ENCODE assay signal across 6 worm cellular contexts in the genomic region with DNA sequence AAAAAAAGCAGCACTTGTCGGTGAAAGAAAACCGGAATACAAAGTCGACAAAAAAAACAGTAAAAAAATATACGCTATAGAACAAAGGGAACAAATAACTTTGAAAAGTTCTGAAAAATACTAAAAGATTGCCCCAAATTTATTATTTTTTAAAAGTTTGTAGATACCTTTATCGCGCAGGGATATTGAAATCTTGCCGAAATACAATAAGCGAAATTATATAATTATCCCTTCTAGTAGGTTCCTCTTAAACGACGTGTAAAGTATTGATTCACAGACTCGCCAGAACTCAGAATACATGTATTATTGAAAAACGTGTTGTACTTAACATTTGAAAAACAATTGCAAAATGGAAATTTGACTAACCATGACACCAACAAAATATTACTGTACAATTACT.
TF ChIP-seq lines count a peak whose summit lies in the region.

No protein-coding gene starts in this region.

TF ChIP-seq in whole organism, L1 larva, 84 proteins besides CTCF, POLR2A, EP300 and RAD21 (continued from another document and continues in another):
- peak; percentile 87 for TF ChIP-seq nhr-77 (tag; optimal IDR thresholded peaks at IDR 0.05; lab: Kevin White, UChicago)
- peak; percentile 91 for TF ChIP-seq nhr-20 (tag; optimal IDR thresholded peaks at IDR 0.05; lab: Kevin White, UChicago)
- no peak for TF ChIP-seq aha-1 (tag; optimal IDR thresholded peaks at IDR 0.05; lab: Kevin White, UChicago)
- TF ChIP-seq C04F5.9 (tag; optimal IDR thresholded peaks at IDR 0.05; lab: Kevin White, UChicago) = peak; percentile 32
- no peak for TF ChIP-seq ama-1 (optimal IDR thresholded peaks at IDR 0.05; lab: Kevin White, UChicago)
- TF ChIP-seq lir-3 (tag; optimal IDR thresholded peaks at IDR 0.05; lab: Kevin White, UChicago; ENCODE audit: poor library complexity) = peak; percentile 81
- TF ChIP-seq pax-3 (tag; optimal IDR thresholded peaks at IDR 0.05; lab: Kevin White, UChicago) = peak; percentile 63
- peak; percentile 84 for TF ChIP-seq egl-13 (tag; optimal IDR thresholded peaks at IDR 0.05; lab: Kevin White, UChicago)
- TF ChIP-seq ceh-63 (GFP tag; optimal IDR thresholded peaks at IDR 0.05; lab: Kevin White, UChicago) = no peak
- peak; percentile 75 for TF ChIP-seq unc-86 (tag; optimal IDR thresholded peaks at IDR 0.05; lab: Kevin White, UChicago)
- TF ChIP-seq fkh-8 (tag; optimal IDR thresholded peaks at IDR 0.05; lab: Kevin White, UChicago) = peak; percentile 82
- no peak for TF ChIP-seq alr-1 (tag; optimal IDR thresholded peaks at IDR 0.05; lab: Kevin White, UChicago; ENCODE audit: borderline replicate concordance)
- TF ChIP-seq fkh-10 (GFP tag; optimal IDR thresholded peaks at IDR 0.05; lab: Kevin White, UChicago) = peak; percentile 95
- no peak for TF ChIP-seq Y116A8C.19 (tag; optimal IDR thresholded peaks at IDR 0.05; lab: Kevin White, UChicago; ENCODE audit: borderline replicate concordance)
- peak; percentile 44 to 83 for TF ChIP-seq lin-35 (GFP tag; optimal IDR thresholded peaks at IDR 0.05; lab: Kevin White, UChicago)
- peak; percentile 24 for TF ChIP-seq rnt-1 (tag; optimal IDR thresholded peaks at IDR 0.05; lab: Kevin White, UChicago)
- no peak for TF ChIP-seq C34B4.2 (tag; optimal IDR thresholded peaks at IDR 0.05; lab: Kevin White, UChicago)
- peak; percentile 93 for TF ChIP-seq hpl-2 (GFP tag; optimal IDR thresholded peaks at IDR 0.05; lab: Kevin White, UChicago)
- TF ChIP-seq grh-1 (GFP tag; IDR thresholded peaks at IDR 0.05; lab: Robert Waterston, UW) = peak; percentile 85
- peak; percentile 91 for TF ChIP-seq skn-1 (tag; optimal IDR thresholded peaks at IDR 0.05; lab: Kevin White, UChicago)

TF ChIP-seq in whole organism, L2 larva, 48 proteins besides CTCF, POLR2A, EP300 and RAD21 (continued from another document and continues in another):
- peak; percentile 45 for TF ChIP-seq zag-1 (tag; optimal IDR thresholded peaks at IDR 0.05; lab: Kevin White, UChicago)
- peak; percentile 82 for TF ChIP-seq fos-1 (tag; optimal IDR thresholded peaks at IDR 0.05; lab: Kevin White, UChicago)
- no peak for TF ChIP-seq Y55F3AM.14 (GFP tag; optimal IDR thresholded peaks at IDR 0.05; lab: Kevin White, UChicago)
- TF ChIP-seq blmp-1 (tag; optimal IDR thresholded peaks at IDR 0.05; lab: Kevin White, UChicago; ENCODE audit: insufficient read depth) = peak; percentile 33
- no peak for TF ChIP-seq elt-3 (tag; optimal IDR thresholded peaks at IDR 0.05; lab: Kevin White, UChicago)
- TF ChIP-seq egl-27 (tag; optimal IDR thresholded peaks at IDR 0.05; lab: Kevin White, UChicago) = peak; percentile 91
- peak; percentile 90 for TF ChIP-seq nhr-10 (tag; optimal IDR thresholded peaks at IDR 0.05; lab: Kevin White, UChicago)
- TF ChIP-seq ztf-1 (GFP tag; conservative IDR thresholded peaks at IDR 0.05; lab: Robert Waterston, UW) = no peak
- TF ChIP-seq nhr-6 (tag; optimal IDR thresholded peaks at IDR 0.05; lab: Kevin White, UChicago) = peak; percentile 93
- peak; percentile 90 for TF ChIP-seq gmeb-1 (tag; optimal IDR thresholded peaks at IDR 0.05; lab: Kevin White, UChicago)
- no peak for TF ChIP-seq lin-11 (tag; optimal IDR thresholded peaks at IDR 0.05; lab: Kevin White, UChicago)
- peak; percentile 96 for TF ChIP-seq nhr-21 (tag; optimal IDR thresholded peaks at IDR 0.05; lab: Kevin White, UChicago)
- TF ChIP-seq mab-5 (tag; optimal IDR thresholded peaks at IDR 0.05; lab: Kevin White, UChicago) = peak; percentile 86
- TF ChIP-seq ZK546.5 (tag; optimal IDR thresholded peaks at IDR 0.05; lab: Kevin White, UChicago) = peak; percentile 40
- peak; percentile 99 for TF ChIP-seq unc-55 (GFP tag; optimal IDR thresholded peaks at IDR 0.05; lab: Kevin White, UChicago)
- peak; percentile 85 to 89 for TF ChIP-seq lsy-2 (tag; optimal IDR thresholded peaks at IDR 0.05; lab: Kevin White, UChicago)
- TF ChIP-seq unc-39 (tag; optimal IDR thresholded peaks at IDR 0.05; lab: Kevin White, UChicago) = no peak
- peak; percentile 88 for TF ChIP-seq nhr-237 (tag; optimal IDR thresholded peaks at IDR 0.05; lab: Kevin White, UChicago)
- TF ChIP-seq mdl-1 (tag; optimal IDR thresholded peaks at IDR 0.05; lab: Kevin White, UChicago) = peak; percentile 30 to 82
- TF ChIP-seq nhr-129 (tag; optimal IDR thresholded peaks at IDR 0.05; lab: Kevin White, UChicago) = peak; percentile 95
- no peak for TF ChIP-seq ama-1 (optimal IDR thresholded peaks at IDR 0.05; lab: Kevin White, UChicago)
- TF ChIP-seq R02D3.7 (tag; optimal IDR thresholded peaks at IDR 0.05; lab: Kevin White, UChicago) = peak; percentile 64

TF ChIP-seq in whole organism, L3 larva, 47 proteins besides CTCF, POLR2A, EP300 and RAD21 (continued from another document and continues in another):
- peak in 1 of 2 experiments; percentile 80 for TF ChIP-seq eor-1 (tag; optimal IDR thresholded peaks at IDR 0.05; lab: Kevin White, UChicago)
- peak; percentile 94 for TF ChIP-seq nhr-77 (tag; optimal IDR thresholded peaks at IDR 0.05; lab: Kevin White, UChicago)
- peak; percentile 42 for TF ChIP-seq egl-5 (tag; optimal IDR thresholded peaks at IDR 0.05; lab: Kevin White, UChicago)
- no peak for TF ChIP-seq unc-62 (GFP tag; optimal IDR thresholded peaks at IDR 0.05; lab: Kevin White, UChicago)
- peak; percentile 90 for TF ChIP-seq pha-4 (tag; optimal IDR thresholded peaks at IDR 0.05; lab: Kevin White, UChicago)
- TF ChIP-seq snpc-4 (tag; optimal IDR thresholded peaks at IDR 0.05; lab: Kevin White, UChicago) = peak; percentile 81
- TF ChIP-seq zag-1 (tag; optimal IDR thresholded peaks at IDR 0.05; lab: Kevin White, UChicago) = no peak
- TF ChIP-seq tbx-2 (tag; optimal IDR thresholded peaks at IDR 0.05; lab: Kevin White, UChicago) = peak; percentile 95
- TF ChIP-seq egl-27 (tag; optimal IDR thresholded peaks at IDR 0.05; lab: Kevin White, UChicago) = peak; percentile 77
- peak; percentile 69 for TF ChIP-seq lin-39 (tag; optimal IDR thresholded peaks at IDR 0.05; lab: Kevin White, UChicago)
- peak; percentile 11 for TF ChIP-seq nhr-12 (tag; optimal IDR thresholded peaks at IDR 0.05; lab: Kevin White, UChicago)
- TF ChIP-seq nfya-1 (tag; optimal IDR thresholded peaks at IDR 0.05; lab: Kevin White, UChicago; ENCODE audit: insufficient read depth) = peak; percentile 54
- TF ChIP-seq ztf-4 (tag; optimal IDR thresholded peaks at IDR 0.05; lab: Kevin White, UChicago) = no peak
- TF ChIP-seq aly-2 (tag; optimal IDR thresholded peaks at IDR 0.05; lab: Kevin White, UChicago) = peak; percentile 61
- TF ChIP-seq mdl-1 (tag; optimal IDR thresholded peaks at IDR 0.05; lab: Kevin White, UChicago) = peak; percentile 12
- peak; percentile 12 for TF ChIP-seq lin-15B (tag; optimal IDR thresholded peaks at IDR 0.05; lab: Kevin White, UChicago)
- TF ChIP-seq nhr-23 (tag; optimal IDR thresholded peaks at IDR 0.05; lab: Kevin White, UChicago) = peak; percentile 96
- TF ChIP-seq elt-2 (tag; optimal IDR thresholded peaks at IDR 0.05; lab: Kevin White, UChicago) = peak; percentile 50
- TF ChIP-seq pqm-1 (tag; optimal IDR thresholded peaks at IDR 0.05; lab: Kevin White, UChicago) = peak; percentile 73
- TF ChIP-seq elt-1 (tag; optimal IDR thresholded peaks at IDR 0.05; lab: Kevin White, UChicago) = peak; percentile 47
- TF ChIP-seq lsy-12 (tag; optimal IDR thresholded peaks at IDR 0.05; lab: Kevin White, UChicago) = peak; percentile 62
- no peak for TF ChIP-seq ama-1 (optimal IDR thresholded peaks at IDR 0.05; lab: Kevin White, UChicago)

TF ChIP-seq in whole organism, L4 larva, 104 proteins besides CTCF, POLR2A, EP300 and RAD21 (continued from another document and continues in another):
- TF ChIP-seq hmg-1.1 (GFP tag; IDR thresholded peaks at IDR 0.05; lab: Robert Waterston, UW) = peak; percentile 96
- TF ChIP-seq ceh-32 (tag; optimal IDR thresholded peaks at IDR 0.05; lab: Kevin White, UChicago; ENCODE audit: poor library complexity) = peak; percentile 53
- no peak for TF ChIP-seq snpc-1.2 (GFP tag; IDR thresholded peaks at IDR 0.05; lab: Robert Waterston, UW)
- TF ChIP-seq dmd-9 (GFP tag; IDR thresholded peaks at IDR 0.05; lab: Robert Waterston, UW) = no peak
- peak; percentile 91 for TF ChIP-seq zip-2 (tag; optimal IDR thresholded peaks at IDR 0.05; lab: Kevin White, UChicago)
- no peak for TF ChIP-seq daf-12 (tag; optimal IDR thresholded peaks at IDR 0.05; lab: Kevin White, UChicago)
- 0 out of 2 replicates have a peak, but pooled peaks have one; percentile 11 for TF ChIP-seq lin-1 (GFP tag; IDR thresholded peaks at IDR 0.05; lab: Robert Waterston, UW)
- TF ChIP-seq sdz-12 (GFP tag; optimal IDR thresholded peaks at IDR 0.05; lab: Kevin White, UChicago) = no peak
- no peak for TF ChIP-seq lin-15B (tag; optimal IDR thresholded peaks at IDR 0.05; lab: Kevin White, UChicago)
- TF ChIP-seq aly-2 (tag; optimal IDR thresholded peaks at IDR 0.05; lab: Kevin White, UChicago) = no peak
- peak; percentile 96 for TF ChIP-seq F37D6.2 (tag; optimal IDR thresholded peaks at IDR 0.05; lab: Kevin White, UChicago)
- peak; percentile 94 for TF ChIP-seq T26A8.4 (GFP tag; IDR thresholded peaks at IDR 0.05; lab: Robert Waterston, UW)
- peak; percentile 77; the same call in 1 of the 2 replicates for TF ChIP-seq ctbp-1 (GFP tag; IDR thresholded peaks at IDR 0.05; lab: Robert Waterston, UW)
- no peak for TF ChIP-seq Y48G9A.11 (GFP tag; IDR thresholded peaks at IDR 0.05; lab: Robert Waterston, UW)
- peak; percentile 63 for TF ChIP-seq mxl-3 (GFP tag; optimal IDR thresholded peaks at IDR 0.05; lab: Kevin White, UChicago)
- no peak for TF ChIP-seq zfp-3 (GFP tag; conservative IDR thresholded peaks at IDR 0.05; lab: Robert Waterston, UW)
- peak; percentile 79 for TF ChIP-seq lin-29 (GFP tag; IDR thresholded peaks at IDR 0.05; lab: Robert Waterston, UW)
- no peak for TF ChIP-seq ZK337.2 (GFP tag; IDR thresholded peaks at IDR 0.05; lab: Robert Waterston, UW)
- TF ChIP-seq spr-3 (GFP tag; optimal IDR thresholded peaks at IDR 0.05; lab: Kevin White, UChicago) = peak; percentile 57
- TF ChIP-seq F10B5.3 (tag; optimal IDR thresholded peaks at IDR 0.05; lab: Kevin White, UChicago) = peak; percentile 94
- no peak for TF ChIP-seq R02D3.7 (tag; optimal IDR thresholded peaks at IDR 0.05; lab: Kevin White, UChicago)
- TF ChIP-seq F26F4.8 (GFP tag; conservative IDR thresholded peaks at IDR 0.05; lab: Robert Waterston, UW) = no peak
- TF ChIP-seq vab-7 (GFP tag; IDR thresholded peaks at IDR 0.05; lab: Robert Waterston, UW) = peak; percentile 46; the same call in 1 of the 2 replicates

TF ChIP-seq in whole organism, late embryonic, 69 proteins besides CTCF, POLR2A, EP300 and RAD21 (continued from another document and continues in another):
- TF ChIP-seq pha-2 (tag; optimal IDR thresholded peaks at IDR 0.05; lab: Kevin White, UChicago) (no peak), ceh-31 (tag; optimal IDR thresholded peaks at IDR 0.05; lab: Kevin White, UChicago) (peak; percentile 65), C08G9.2 (tag; optimal IDR thresholded peaks at IDR 0.05; lab: Kevin White, UChicago) (no peak), che-1 (tag; optimal IDR thresholded peaks at IDR 0.05; lab: Kevin White, UChicago) (no peak), tbx-2 (tag; optimal IDR thresholded peaks at IDR 0.05; lab: Kevin White, UChicago) (no peak), F13H6.1 (tag; optimal IDR thresholded peaks at IDR 0.05; lab: Kevin White, UChicago) (no peak), syd-9 (tag; optimal IDR thresholded peaks at IDR 0.05; lab: Kevin White, UChicago) (no peak), K09A11.1 (tag; optimal IDR thresholded peaks at IDR 0.05; lab: Kevin White, UChicago; ENCODE audit: insufficient read depth) (no peak), fkh-6 (tag; optimal IDR thresholded peaks at IDR 0.05; lab: Kevin White, UChicago) (no peak), nhr-232 (tag; optimal IDR thresholded peaks at IDR 0.05; lab: Kevin White, UChicago) (no peak), ceh-18 (tag; optimal IDR thresholded peaks at IDR 0.05; lab: Kevin White, UChicago) (no peak), ceh-19 (GFP tag; optimal IDR thresholded peaks at IDR 0.05; lab: Kevin White, UChicago) (no peak), ceh-30 (tag; optimal IDR thresholded peaks at IDR 0.05; lab: Kevin White, UChicago) (no peak), ztf-16 (tag; optimal IDR thresholded peaks at IDR 0.05; lab: Kevin White, UChicago) (no peak), ceh-2 (tag; optimal IDR thresholded peaks at IDR 0.05; lab: Kevin White, UChicago) (peak; percentile 0), elt-2 (tag; optimal IDR thresholded peaks at IDR 0.05; lab: Kevin White, UChicago) (peak; percentile 19), hlh-15 (tag; optimal IDR thresholded peaks at IDR 0.05; lab: Kevin White, UChicago) (no peak), ceh-24 (tag; optimal IDR thresholded peaks at IDR 0.05; lab: Kevin White, UChicago) (no peak), rnt-1 (tag; optimal IDR thresholded peaks at IDR 0.05; lab: Kevin White, UChicago) (peak; percentile 5), pat-9 (tag; optimal IDR thresholded peaks at IDR 0.05; lab: Kevin White, UChicago) (no peak), ceh-14 (tag; optimal IDR thresholded peaks at IDR 0.05; lab: Kevin White, UChicago) (no peak), ref-2 (tag; optimal IDR thresholded peaks at IDR 0.05; lab: Kevin White, UChicago) (peak; percentile 24), unc-86 (tag; optimal IDR thresholded peaks at IDR 0.05; lab: Kevin White, UChicago) (no peak), ceh-34 (tag; optimal IDR thresholded peaks at IDR 0.05; lab: Kevin White, UChicago) (no peak), ceh-6 (GFP tag; optimal IDR thresholded peaks at IDR 0.05; lab: Kevin White, UChicago) (no peak), C38D4.7 (GFP tag; optimal IDR thresholded peaks at IDR 0.05; lab: Kevin White, UChicago) (no peak)

TF ChIP-seq in whole organism, young adult, 124 proteins besides CTCF, POLR2A, EP300 and RAD21 (continued from another document and continues in another):
- TF ChIP-seq Y53G8AR.9 (GFP tag; conservative IDR thresholded peaks at IDR 0.05; lab: Robert Waterston, UW) = peak; percentile 52; the same call in 1 of the 2 replicates
- TF ChIP-seq Y53F4B.3 (GFP tag; IDR thresholded peaks at IDR 0.05; lab: Robert Waterston, UW) = no peak
- TF ChIP-seq pbrm-1 (GFP tag; IDR thresholded peaks at IDR 0.05; lab: Robert Waterston, UW) = peak; percentile 66
- TF ChIP-seq tlf-1 (GFP tag; optimal IDR thresholded peaks at IDR 0.05; lab: Kevin White, UChicago) = peak; percentile 82
- peak; percentile 75; the same call in 1 of the 2 replicates for TF ChIP-seq Y56A3A.18 (GFP tag; IDR thresholded peaks at IDR 0.05; lab: Robert Waterston, UW)
- TF ChIP-seq lin-26 (GFP tag; IDR thresholded peaks at IDR 0.05; lab: Robert Waterston, UW) = no peak
- no peak for TF ChIP-seq fkh-3 (tag; optimal IDR thresholded peaks at IDR 0.05; lab: Kevin White, UChicago)
- peak; percentile 73 for TF ChIP-seq nfyb-1 (GFP tag; IDR thresholded peaks at IDR 0.05; lab: Robert Waterston, UW)
- peak; percentile 82 for TF ChIP-seq C06A6.2 (GFP tag; conservative IDR thresholded peaks at IDR 0.05; lab: Robert Waterston, UW)
- no peak for TF ChIP-seq ceh-40 (GFP tag; IDR thresholded peaks at IDR 0.05; lab: Robert Waterston, UW)
- TF ChIP-seq F23B12.7 (tag; optimal IDR thresholded peaks at IDR 0.05; lab: Kevin White, UChicago; ENCODE audit: insufficient read depth) = peak; percentile 76
- peak; percentile 66 for TF ChIP-seq atf-7 (tag; optimal IDR thresholded peaks at IDR 0.05; lab: Kevin White, UChicago)
- peak; percentile 70 for TF ChIP-seq dox-1 (GFP tag; IDR thresholded peaks at IDR 0.05; lab: Robert Waterston, UW)
- peak; percentile 74 for TF ChIP-seq B0336.3 (GFP tag; IDR thresholded peaks at IDR 0.05; lab: Robert Waterston, UW)
- TF ChIP-seq cebp-2 (GFP tag; IDR thresholded peaks at IDR 0.05; lab: Robert Waterston, UW) = 0 out of 2 replicates have a peak, but pooled peaks have one; percentile 53
- no peak for TF ChIP-seq rpc-1 (optimal IDR thresholded peaks at IDR 0.05; lab: Kevin White, UChicago)
- no peak for TF ChIP-seq rpc-1 (tag; optimal IDR thresholded peaks at IDR 0.05; lab: Kevin White, UChicago)
- TF ChIP-seq madf-10 (tag; optimal IDR thresholded peaks at IDR 0.05; lab: Kevin White, UChicago) = peak; percentile 72
- no peak for TF ChIP-seq lsy-27 (tag; optimal IDR thresholded peaks at IDR 0.05; lab: Kevin White, UChicago; ENCODE audit: borderline replicate concordance, insufficient read depth)
- TF ChIP-seq F22D6.2 (tag; optimal IDR thresholded peaks at IDR 0.05; lab: Kevin White, UChicago) = peak; percentile 74
- TF ChIP-seq let-607 (tag; optimal IDR thresholded peaks at IDR 0.05; lab: Kevin White, UChicago) = peak in 1 of 2 experiments; percentile 71
- peak; percentile 92 for TF ChIP-seq ZK185.1 (tag; optimal IDR thresholded peaks at IDR 0.05; lab: Kevin White, UChicago; ENCODE audit: poor library complexity, severe bottlenecking)
- peak; percentile 63 for TF ChIP-seq mcd-1 (GFP tag; IDR thresholded peaks at IDR 0.05; lab: Robert Waterston, UW)
- TF ChIP-seq lin-35 (GFP tag; optimal IDR thresholded peaks at IDR 0.05; lab: Kevin White, UChicago) = peak in 2 of 3 experiments; percentile 24 to 89
- peak; percentile 95 for TF ChIP-seq gei-17 (GFP tag; optimal IDR thresholded peaks at IDR 0.05; lab: Kevin White, UChicago)
- peak; percentile 42; the same call in 1 of the 2 replicates for TF ChIP-seq ekl-4 (GFP tag; IDR thresholded peaks at IDR 0.05; lab: Robert Waterston, UW)
- TF ChIP-seq pha-4 (tag; optimal IDR thresholded peaks at IDR 0.05; lab: Kevin White, UChicago) = no peak
